Worm (Caenorhabditis elegans): ENCODE measurements around the gene ugt-29.

Gene ugt-29

ce11 chrV:727484-728351, 28.3 kb upstream of the ugt-29 start, which contains the start of the genes icl-1 and srh-2 (continued):
- TF ChIP-seq madf-9 (GFP tag; conservative IDR thresholded peaks at IDR 0.05) = no peak
- peak; percentile 32; the same call in 1 of the 2 replicates for TF ChIP-seq dmd-6 (GFP tag; IDR thresholded peaks at IDR 0.05)
- no peak for TF ChIP-seq ceh-44 (GFP tag; IDR thresholded peaks at IDR 0.05)
- TF ChIP-seq spr-3 (GFP tag; optimal IDR thresholded peaks at IDR 0.05) = peak; percentile 48
- no peak for TF ChIP-seq nhr-76 (tag; optimal IDR thresholded peaks at IDR 0.05)
- TF ChIP-seq lim-7 (GFP tag; IDR thresholded peaks at IDR 0.05) = no peak
- TF ChIP-seq hmg-1.1 (GFP tag; IDR thresholded peaks at IDR 0.05) = peak; percentile 42; the same call in 1 of the 2 replicates
- peak; percentile 57; the same call in 1 of the 2 replicates for TF ChIP-seq saeg-2 (GFP tag; IDR thresholded peaks at IDR 0.05)
- 0 out of 2 replicates have a peak, but pooled peaks have one; percentile 23 for TF ChIP-seq lin-1 (GFP tag; IDR thresholded peaks at IDR 0.05)
- TF ChIP-seq nhr-11 (tag; optimal IDR thresholded peaks at IDR 0.05) = peak; percentile 36
- TF ChIP-seq snpc-1.2 (GFP tag; IDR thresholded peaks at IDR 0.05) = peak; percentile 58; the same call in 1 of the 2 replicates
- no peak for TF ChIP-seq gei-8 (GFP tag; optimal IDR thresholded peaks at IDR 0.05)
- TF ChIP-seq daf-19 (GFP tag; conservative IDR thresholded peaks at IDR 0.05) = peak; percentile 68; the same call in 1 of the 2 replicates
- no peak for TF ChIP-seq unc-130 (GFP tag; optimal IDR thresholded peaks at IDR 0.05)
- no peak for TF ChIP-seq Y105C5A.15 (GFP tag; IDR thresholded peaks at IDR 0.05)
- no peak for TF ChIP-seq daf-12 (tag; optimal IDR thresholded peaks at IDR 0.05)
- TF ChIP-seq lin-39 (tag; optimal IDR thresholded peaks at IDR 0.05) = no peak
- no peak for TF ChIP-seq rbr-2 (tag; optimal IDR thresholded peaks at IDR 0.05)
- peak; percentile 52 for TF ChIP-seq nhr-102 (tag; optimal IDR thresholded peaks at IDR 0.05)
- no peak for TF ChIP-seq Y48G9A.11 (GFP tag; IDR thresholded peaks at IDR 0.05)
- TF ChIP-seq lin-29 (GFP tag; IDR thresholded peaks at IDR 0.05) = peak; percentile 38; the same call in 1 of the 2 replicates
- 0 out of 2 replicates have a peak, but pooled peaks have one; percentile 16 for TF ChIP-seq zip-11 (GFP tag; IDR thresholded peaks at IDR 0.05)
- TF ChIP-seq nhr-77 (tag; optimal IDR thresholded peaks at IDR 0.05) = peak; percentile 29
- TF ChIP-seq F37D6.2 (tag; optimal IDR thresholded peaks at IDR 0.05) = no peak
- TF ChIP-seq ztf-11 (tag; optimal IDR thresholded peaks at IDR 0.05) = no peak
- TF ChIP-seq nhr-42 (GFP tag; IDR thresholded peaks at IDR 0.05) = 0 out of 2 replicates have a peak, but pooled peaks have one; percentile 46
- no peak for TF ChIP-seq ztf-7 (tag; optimal IDR thresholded peaks at IDR 0.05)
- no peak for TF ChIP-seq jun-1 (tag; optimal IDR thresholded peaks at IDR 0.05)
- TF ChIP-seq lsy-2 (tag; optimal IDR thresholded peaks at IDR 0.05) = peak in 1 of 2 experiments; percentile 47
- peak; percentile 50 to 83 for TF ChIP-seq daf-16 (GFP tag; optimal IDR thresholded peaks at IDR 0.05)
- peak; percentile 97 for TF ChIP-seq daf-16 (tag; optimal IDR thresholded peaks at IDR 0.05)
- TF ChIP-seq aly-2 (tag; optimal IDR thresholded peaks at IDR 0.05) = no peak
- no peak; the same call in 1 of the 2 replicates for TF ChIP-seq tra-1 (GFP tag; IDR thresholded peaks at IDR 0.05)
- TF ChIP-seq set-16 (GFP tag; IDR thresholded peaks at IDR 0.05) = peak; percentile 76
- TF ChIP-seq nhr-28 (tag; optimal IDR thresholded peaks at IDR 0.05) = peak; percentile 67
- no peak for TF ChIP-seq zag-1 (tag; optimal IDR thresholded peaks at IDR 0.05)
- no peak for TF ChIP-seq daf-8 (GFP tag; IDR thresholded peaks at IDR 0.05)
- TF ChIP-seq Y75B8A.6 (GFP tag; IDR thresholded peaks at IDR 0.05) = no peak; the same call in 1 of the 2 replicates
- no peak for TF ChIP-seq unc-39 (tag; optimal IDR thresholded peaks at IDR 0.05)
- TF ChIP-seq D1046.2 (GFP tag; IDR thresholded peaks at IDR 0.05) = no peak; the same call in 1 of the 2 replicates
- TF ChIP-seq hif-1 (tag; optimal IDR thresholded peaks at IDR 0.05) = no peak
- no peak for TF ChIP-seq ZK337.2 (GFP tag; IDR thresholded peaks at IDR 0.05)
- TF ChIP-seq mdl-1 (tag; optimal IDR thresholded peaks at IDR 0.05) = peak; percentile 66 to 75
- TF ChIP-seq tag-97 (GFP tag; IDR thresholded peaks at IDR 0.05) = no peak
- no peak for TF ChIP-seq snpc-4 (tag; optimal IDR thresholded peaks at IDR 0.05)
- no peak for TF ChIP-seq skn-1 (tag; optimal IDR thresholded peaks at IDR 0.05)
- no peak for TF ChIP-seq ceh-82 (tag; optimal IDR thresholded peaks at IDR 0.05)
- TF ChIP-seq unc-62 (GFP tag; optimal IDR thresholded peaks at IDR 0.05 in 1 of 2) = no peak
- no peak for TF ChIP-seq unc-62 (tag; optimal IDR thresholded peaks at IDR 0.05)
- TF ChIP-seq T20F7.1 (GFP tag; optimal IDR thresholded peaks at IDR 0.05) = peak; percentile 24
